Worm (Caenorhabditis elegans) whole organism, L2 larva: ENCODE results near the gene F31F7.2.

Source experiments
- C34F6.9 ChIP-seq: fragments of 150-350 bp; optimal IDR thresholded peaks from 2 replicates; lab custom pipeline; 2014; ENCODE audit warnings: missing biosample characterization, missing genetic modification characterization
- F13H6.1 ChIP-seq: sonication (generic microtip); optimal IDR thresholded peaks from 2 replicates; lab custom pipeline; 2016; ENCODE audit warnings: missing genetic modification characterization, missing compliant biosample characterization
- R02D3.7 ChIP-seq: fragments of 150-350 bp; optimal IDR thresholded peaks from 2 replicates; lab custom pipeline; 2014; ENCODE audit warnings: missing biosample characterization, missing genetic modification characterization
- Y55F3AM.14 ChIP-seq: fragments of 200-800 bp; sonication (Bioruptor generic); optimal IDR thresholded peaks from 2 replicates; lab custom pipeline; 2018; ENCODE audit warnings: mild to moderate bottlenecking, missing genetic modification characterization, missing compliant biosample characterization
- ZK546.5 ChIP-seq: sonication (generic microtip); optimal IDR thresholded peaks from 2 replicates; lab custom pipeline; 2017; ENCODE audit warnings: missing biosample characterization, missing genetic modification characterization
- aly-2 ChIP-seq: fragments of 150-350 bp; optimal IDR thresholded peaks from 2 replicates; lab custom pipeline; 2014; ENCODE audit warnings: missing biosample characterization, missing genetic modification characterization
- ama-1 ChIP-seq: fragments of 150-350 bp; optimal IDR thresholded peaks from 2 replicates; lab custom pipeline; 2018; ENCODE audit warnings: inconsistent platforms
- blmp-1 ChIP-seq: sonication (generic microtip); optimal IDR thresholded peaks from 2 replicates; lab custom pipeline; 2017; ENCODE audit warnings: missing genetic modification characterization, mild to moderate bottlenecking, missing compliant biosample characterization, antibody characterized with exemption, moderate library complexity; ENCODE audit not compliant: insufficient read depth
- ceh-16 ChIP-seq: fragments of 150-350 bp; optimal IDR thresholded peaks from 2 replicates; lab custom pipeline; 2014; ENCODE audit warnings: missing biosample characterization, missing genetic modification characterization
- crh-2 ChIP-seq: sonication (generic microtip); optimal IDR thresholded peaks from 2 replicates; lab custom pipeline; 2017; ENCODE audit warnings: missing biosample characterization, missing genetic modification characterization
- dmd-4 ChIP-seq: sonication (generic microtip); optimal IDR thresholded peaks from 2 replicates; lab custom pipeline; 2017; ENCODE audit warnings: missing biosample characterization, missing genetic modification characterization
- egl-27 ChIP-seq: sonication (generic microtip); optimal IDR thresholded peaks from 3 replicates; lab custom pipeline; 2017; ENCODE audit warnings: missing biosample characterization, missing genetic modification reagents, missing genetic modification characterization
- elt-1 ChIP-seq: fragments of 150-350 bp; optimal IDR thresholded peaks from 2 replicates; lab custom pipeline; 2014; ENCODE audit warnings: missing biosample characterization, missing genetic modification characterization
- elt-3 ChIP-seq: sonication (generic microtip); optimal IDR thresholded peaks from 2 replicates; lab custom pipeline; 2017; ENCODE audit warnings: missing biosample characterization, missing genetic modification characterization
- fos-1 ChIP-seq: fragments of 150-350 bp; optimal IDR thresholded peaks from 2 replicates; lab custom pipeline; 2014; ENCODE audit warnings: missing biosample characterization, missing genetic modification characterization
- gmeb-1 ChIP-seq: fragments of 150-350 bp; optimal IDR thresholded peaks from 2 replicates; lab custom pipeline; 2014; ENCODE audit warnings: missing biosample characterization, missing genetic modification characterization
- lin-11 ChIP-seq: fragments of 150-350 bp; sonication (generic microtip); optimal IDR thresholded peaks from 2 replicates; lab custom pipeline; 2014; ENCODE audit warnings: missing biosample characterization, missing genetic modification characterization, inconsistent platforms, mixed read lengths
- lin-13 ChIP-seq: fragments of 150-350 bp; optimal IDR thresholded peaks from 2 replicates; lab custom pipeline; 2014; ENCODE audit warnings: missing biosample characterization, missing genetic modification reagents, missing genetic modification characterization
- lin-39 ChIP-seq: fragments of 150-350 bp; optimal IDR thresholded peaks from 2 replicates; lab custom pipeline; 2014; ENCODE audit warnings: missing biosample characterization, missing genetic modification reagents, missing genetic modification characterization
- lsy-2 ChIP-seq, 2 experiments: fragments of 150-350 bp in 1 of 2; sonication (generic microtip) in 1 of 2; optimal IDR thresholded peaks; 2 replicates each; lab custom pipeline; 2014 to 2017; ENCODE audit warnings: missing biosample characterization in 2 of 2, missing genetic modification characterization in 2 of 2
- mab-5 ChIP-seq: fragments of 150-350 bp; optimal IDR thresholded peaks from 2 replicates; lab custom pipeline; 2014; ENCODE audit warnings: missing biosample characterization, missing genetic modification characterization
- mbf-1 ChIP-seq: sonication (generic microtip); optimal IDR thresholded peaks from 2 replicates; lab custom pipeline; 2017; ENCODE audit warnings: missing biosample characterization, missing genetic modification characterization
- mdl-1 ChIP-seq, 2 experiments: fragments of 150-350 bp in 1 of 2; sonication (generic microtip) in 1 of 2; optimal IDR thresholded peaks; 2 replicates each; lab custom pipeline; 2017; ENCODE audit warnings: missing biosample characterization in 2 of 2, missing genetic modification characterization in 2 of 2
- nhr-10 ChIP-seq: sonication (generic microtip); optimal IDR thresholded peaks from 2 replicates; lab custom pipeline; 2017; ENCODE audit warnings: missing biosample characterization, missing genetic modification characterization
- nhr-11 ChIP-seq: fragments of 150-350 bp; optimal IDR thresholded peaks from 2 replicates; lab custom pipeline; 2014; ENCODE audit warnings: missing biosample characterization, missing genetic modification characterization
- nhr-12 ChIP-seq: fragments of 150-350 bp; optimal IDR thresholded peaks from 2 replicates; lab custom pipeline; 2014; ENCODE audit warnings: missing biosample characterization, missing genetic modification characterization
- nhr-129 ChIP-seq: fragments of 150-350 bp; optimal IDR thresholded peaks from 2 replicates; lab custom pipeline; 2014; ENCODE audit warnings: missing biosample characterization, missing genetic modification characterization
- nhr-21 ChIP-seq: fragments of 150-350 bp; optimal IDR thresholded peaks from 2 replicates; lab custom pipeline; 2014; ENCODE audit warnings: missing biosample characterization, missing genetic modification characterization
- nhr-23 ChIP-seq: fragments of 150-350 bp; optimal IDR thresholded peaks from 2 replicates; lab custom pipeline; 2014; ENCODE audit warnings: missing biosample characterization, missing genetic modification reagents, missing genetic modification characterization
- nhr-237 ChIP-seq: fragments of 150-350 bp; optimal IDR thresholded peaks from 2 replicates; lab custom pipeline; 2014; ENCODE audit warnings: missing biosample characterization, missing genetic modification characterization
- nhr-25 ChIP-seq: fragments of 150-350 bp; sonication (generic microtip); optimal IDR thresholded peaks from 3 replicates; lab custom pipeline; 2014; ENCODE audit warnings: missing biosample characterization, missing genetic modification characterization
- nhr-6 ChIP-seq: fragments of 150-350 bp; optimal IDR thresholded peaks from 2 replicates; lab custom pipeline; 2014; ENCODE audit warnings: missing biosample characterization, missing genetic modification characterization
- nhr-77 ChIP-seq: fragments of 150-350 bp; optimal IDR thresholded peaks from 2 replicates; lab custom pipeline; 2014; ENCODE audit warnings: missing biosample characterization, missing genetic modification characterization
- sem-4 ChIP-seq: fragments of 150-350 bp; optimal IDR thresholded peaks from 2 replicates; lab custom pipeline; 2014; ENCODE audit warnings: missing biosample characterization, missing genetic modification reagents, missing genetic modification characterization
- skn-1 ChIP-seq: sonication (generic microtip); optimal IDR thresholded peaks from 2 replicates; lab custom pipeline; 2017; ENCODE audit warnings: missing biosample characterization, missing genetic modification characterization
- sma-3 ChIP-seq: sonication (generic microtip); optimal IDR thresholded peaks from 2 replicates; lab custom pipeline; 2016; ENCODE audit warnings: missing genetic modification reagents, missing genetic modification characterization, missing compliant biosample characterization
- sma-9 ChIP-seq, 2 experiments: fragments of 150-350 bp in 1 of 2; sonication (generic microtip) in 1 of 2; optimal IDR thresholded peaks; 2 replicates each; lab custom pipeline; 2014 to 2016; ENCODE audit warnings: missing genetic modification characterization in 2 of 2, mild to moderate bottlenecking in 1 of 2, missing biosample characterization in 1 of 2, missing compliant biosample characterization in 1 of 2, missing genetic modification reagents in 1 of 2, moderate library complexity in 1 of 2
- unc-39 ChIP-seq: fragments of 150-350 bp; optimal IDR thresholded peaks from 2 replicates; lab custom pipeline; 2014; ENCODE audit warnings: missing biosample characterization, missing genetic modification characterization
- unc-55 ChIP-seq: fragments of 150-350 bp; sonication (generic microtip); optimal IDR thresholded peaks from 3 replicates; lab custom pipeline; 2014; ENCODE audit warnings: missing biosample characterization, missing genetic modification reagents, missing genetic modification characterization
- unc-62 ChIP-seq: fragments of 150-350 bp; optimal IDR thresholded peaks from 2 replicates; lab custom pipeline; 2014; ENCODE audit warnings: missing biosample characterization, missing genetic modification reagents, missing genetic modification characterization
- zag-1 ChIP-seq: fragments of 150-350 bp; optimal IDR thresholded peaks from 2 replicates; lab custom pipeline; 2014; ENCODE audit warnings: missing biosample characterization, missing genetic modification characterization
- ztf-11 ChIP-seq: sonication (generic microtip); optimal IDR thresholded peaks from 2 replicates; lab custom pipeline; 2017; ENCODE audit warnings: missing biosample characterization, missing genetic modification characterization
- ztf-4 ChIP-seq: fragments of 150-350 bp; optimal IDR thresholded peaks from 2 replicates; lab custom pipeline; 2014; ENCODE audit warnings: missing biosample characterization, missing genetic modification characterization

Gene F31F7.2

DNA sequence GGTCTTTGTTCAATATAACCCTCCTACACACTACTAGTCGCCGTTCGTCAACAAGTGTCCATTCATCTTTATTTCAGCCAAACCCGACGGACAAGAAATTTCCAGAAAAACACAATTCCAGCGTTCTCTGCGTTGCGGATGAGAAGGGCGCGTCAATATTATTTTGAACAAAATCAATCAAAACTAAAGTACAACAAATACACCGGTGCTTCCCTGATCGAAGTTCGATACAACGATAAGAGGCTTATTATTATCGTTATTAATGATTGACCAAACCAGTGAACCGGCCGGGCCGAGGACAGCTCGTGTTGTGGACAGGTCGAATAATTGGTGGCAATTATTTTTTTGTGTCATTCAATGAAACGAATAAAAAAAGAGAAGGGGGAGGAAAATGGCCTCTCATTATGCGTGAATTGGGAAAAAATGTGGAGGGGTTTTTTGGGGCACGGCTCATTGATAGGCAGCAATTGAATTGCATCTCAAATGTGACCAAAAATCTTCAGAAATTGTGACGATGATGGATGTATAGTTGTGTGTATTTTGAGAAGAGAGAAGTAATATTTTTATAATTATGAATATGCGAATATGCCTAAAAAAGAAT lies 39.9 kb upstream of the F31F7.2 start:
- TF ChIP-seq nhr-129 (tag; lab: Kevin White, UChicago) (no peak), lsy-2 (tag; optimal IDR thresholded peaks at IDR 0.05; lab: Kevin White, UChicago) (peak in 1 of 2 experiments; percentile 9), F13H6.1 (tag; lab: Kevin White, UChicago) (peak; percentile 12), mab-5 (tag; lab: Kevin White, UChicago) (no peak), sma-9 (GFP tag; optimal IDR thresholded peaks at IDR 0.05; lab: Kevin White, UChicago) (peak; percentile 48), sma-9 (tag; optimal IDR thresholded peaks at IDR 0.05; lab: Kevin White, UChicago) (no peak), zag-1 (tag; lab: Kevin White, UChicago) (no peak), nhr-12 (tag; lab: Kevin White, UChicago) (no peak), nhr-25 (tag; lab: Kevin White, UChicago) (peak; percentile 10), nhr-237 (tag; lab: Kevin White, UChicago) (no peak), fos-1 (peak; percentile 10), lin-11 (tag; lab: Kevin White, UChicago) (no peak), egl-27 (no peak), gmeb-1 (peak; percentile 14), nhr-77 (tag; lab: Kevin White, UChicago) (no peak), blmp-1 (no peak), elt-3 (tag; lab: Kevin White, UChicago) (no peak), lin-13 (no peak), crh-2 (tag; lab: Kevin White, UChicago) (peak; percentile 19)

ce11 chrV:6231902-6232340 lies 38.7 kb upstream of the F31F7.2 start:
- no peak for TF ChIP-seq unc-39 (tag; lab: Kevin White, UChicago)
- TF ChIP-seq elt-1 = no peak
- no peak for TF ChIP-seq lin-39 (tag; lab: Kevin White, UChicago)
- TF ChIP-seq ztf-4 = no peak
- TF ChIP-seq F13H6.1 (tag; lab: Kevin White, UChicago) = no peak
- no peak for TF ChIP-seq sma-3 (GFP tag; lab: Kevin White, UChicago)
- peak in 1 of 2 experiments; percentile 33 for TF ChIP-seq lsy-2 (tag; optimal IDR thresholded peaks at IDR 0.05; lab: Kevin White, UChicago)
- no peak for TF ChIP-seq nhr-23 (tag; lab: Kevin White, UChicago)
- no peak for TF ChIP-seq dmd-4 (tag; lab: Kevin White, UChicago)
- no peak for TF ChIP-seq mbf-1 (tag; lab: Kevin White, UChicago)
- no peak for TF ChIP-seq unc-55 (GFP tag; lab: Kevin White, UChicago)
- TF ChIP-seq ceh-16 (tag; lab: Kevin White, UChicago) = no peak
- TF ChIP-seq elt-3 (tag; lab: Kevin White, UChicago) = no peak
- no peak for TF ChIP-seq mab-5 (tag; lab: Kevin White, UChicago)
- TF ChIP-seq gmeb-1 = no peak
- TF ChIP-seq nhr-129 (tag; lab: Kevin White, UChicago) = peak; percentile 75
- peak; percentile 7 for TF ChIP-seq sma-9 (GFP tag; optimal IDR thresholded peaks at IDR 0.05; lab: Kevin White, UChicago)
- no peak for TF ChIP-seq sma-9 (tag; optimal IDR thresholded peaks at IDR 0.05; lab: Kevin White, UChicago)
- no peak for TF ChIP-seq blmp-1
- TF ChIP-seq nhr-10 (tag; lab: Kevin White, UChicago) = no peak
- TF ChIP-seq R02D3.7 (tag; lab: Kevin White, UChicago) = no peak
- TF ChIP-seq mdl-1 (tag; optimal IDR thresholded peaks at IDR 0.05; lab: Kevin White, UChicago) = no peak
- TF ChIP-seq ZK546.5 (tag; lab: Kevin White, UChicago) = no peak
- TF ChIP-seq fos-1 = no peak
- no peak for TF ChIP-seq sem-4
- no peak for TF ChIP-seq zag-1 (tag; lab: Kevin White, UChicago)
- no peak for TF ChIP-seq ama-1
- peak; percentile 31 for TF ChIP-seq nhr-25 (tag; lab: Kevin White, UChicago)
- no peak for TF ChIP-seq egl-27
- TF ChIP-seq nhr-11 = no peak
- TF ChIP-seq crh-2 (tag; lab: Kevin White, UChicago) = no peak
- TF ChIP-seq ztf-11 = no peak
- TF ChIP-seq nhr-21 = no peak
- no peak for TF ChIP-seq nhr-12 (tag; lab: Kevin White, UChicago)
- TF ChIP-seq nhr-6 = peak; percentile 7
- TF ChIP-seq C34F6.9 (tag; lab: Kevin White, UChicago) = peak; percentile 1
- TF ChIP-seq Y55F3AM.14 (GFP tag; lab: Kevin White, UChicago) = no peak
- TF ChIP-seq aly-2 = no peak
- no peak for TF ChIP-seq nhr-77 (tag; lab: Kevin White, UChicago)
- no peak for TF ChIP-seq lin-13
- no peak for TF ChIP-seq unc-62 (GFP tag; lab: Kevin White, UChicago)
- no peak for TF ChIP-seq lin-11 (tag; lab: Kevin White, UChicago)
- no peak for TF ChIP-seq skn-1 (tag; lab: Kevin White, UChicago)
